Worm (Caenorhabditis elegans): Measurements from ENCODE around the gene Y67H2A.10.

DNA sequence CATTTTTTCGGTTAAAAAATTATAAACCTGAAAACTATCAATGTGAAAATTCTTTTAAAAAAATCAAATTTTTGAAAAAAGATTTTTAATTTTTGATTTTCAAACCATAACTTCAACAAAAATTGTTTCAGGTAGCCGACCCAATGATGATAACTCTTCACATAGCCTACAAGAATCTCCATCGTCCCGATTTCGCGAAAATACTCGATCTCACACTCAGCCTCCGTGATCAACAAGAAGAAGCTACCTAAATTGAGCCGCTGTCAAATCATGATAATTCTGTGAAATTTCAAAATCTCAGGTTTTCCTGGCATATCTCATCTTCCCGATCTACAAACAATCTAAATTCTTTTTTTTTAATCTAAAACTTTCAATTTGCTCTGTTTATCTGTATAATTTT lies 39.1 kb downstream of the Y67H2A.10 start:
- no peak for TF ChIP-seq madf-10 (tag; optimal IDR thresholded peaks at IDR 0.05)
- no peak for TF ChIP-seq B0336.3 (GFP tag; IDR thresholded peaks at IDR 0.05)
- TF ChIP-seq nhr-90 (tag; optimal IDR thresholded peaks at IDR 0.05) = no peak

Measured in whole organism, young adult.